Fruit fly (Drosophila melanogaster) whole organism, embryonic: Measurements from ENCODE around the gene brn.

Experiments used
- ATbp ChIP-seq: fragments of 200-800 bp; sonication (Bioruptor generic); optimal IDR thresholded peaks from 2 replicates; lab custom pipeline; 2017; ENCODE audit warnings: missing biosample characterization, mild to moderate bottlenecking, missing genetic modification characterization, missing genetic modification reagents
- Atf6 ChIP-seq: fragments of 200-800 bp; sonication (Bioruptor generic); IDR thresholded peaks from 2 replicates; pipeline ENCODE4 v1.3.6; 2022; ENCODE audit warnings: missing biosample characterization, missing genetic modification characterization
- B-H2 ChIP-seq: fragments of 200-800 bp; sonication (Bioruptor generic); optimal IDR thresholded peaks from 2 replicates; lab custom pipeline; 2018; ENCODE audit warnings: missing biosample characterization, mild to moderate bottlenecking, missing genetic modification characterization
- CG11560 ChIP-seq: fragments of 200-800 bp; sonication (Bioruptor generic); IDR thresholded peaks from 3 replicates; pipeline ENCODE4 v1.3.6; 2022; ENCODE audit warnings: missing biosample characterization, missing genetic modification characterization
- CG12299 ChIP-seq: fragments of 200-800 bp; sonication (Bioruptor generic); optimal IDR thresholded peaks from 2 replicates; lab custom pipeline; 2018; ENCODE audit warnings: missing biosample characterization, mild to moderate bottlenecking, missing genetic modification characterization
- CG12391 ChIP-seq: fragments of 200-800 bp; sonication (Bioruptor generic); optimal IDR thresholded peaks from 3 replicates; lab custom pipeline; 2018; ENCODE audit warnings: missing biosample characterization, mild to moderate bottlenecking, missing genetic modification characterization, moderate library complexity
- CG14441 ChIP-seq: fragments of 200-800 bp; sonication (Bioruptor generic); IDR thresholded peaks from 2 replicates; pipeline ENCODE4 v1.3.6; 2022; ENCODE audit warnings: missing biosample characterization, missing genetic modification characterization
- CG15269 ChIP-seq: fragments of 200-800 bp; sonication (Bioruptor generic); optimal IDR thresholded peaks from 2 replicates; lab custom pipeline; 2018; ENCODE audit warnings: missing biosample characterization, mild to moderate bottlenecking, missing genetic modification characterization, moderate library complexity
- CG17802 ChIP-seq: fragments of 200-800 bp; sonication (Bioruptor generic); optimal IDR thresholded peaks from 2 replicates; lab custom pipeline; 2018; ENCODE audit warnings: missing biosample characterization, mild to moderate bottlenecking, missing genetic modification characterization, moderate library complexity
- CG1832 ChIP-seq: fragments of 200-800 bp; sonication (Bioruptor generic); optimal IDR thresholded peaks from 2 replicates; lab custom pipeline; 2017; ENCODE audit warnings: missing biosample characterization, mild to moderate bottlenecking, missing genetic modification characterization, inconsistent platforms
- CG18619 ChIP-seq: fragments of 200-800 bp; sonication (Bioruptor generic); optimal IDR thresholded peaks from 3 replicates; lab custom pipeline; 2017; ENCODE audit warnings: missing biosample characterization, mild to moderate bottlenecking, missing genetic modification characterization
- CG2199 ChIP-seq: fragments of 200-800 bp; sonication (Bioruptor generic); IDR thresholded peaks from 3 replicates; pipeline ENCODE4 v1.3.6; 2022; ENCODE audit warnings: missing biosample characterization, missing genetic modification characterization
- CG30403 ChIP-seq: fragments of 200-800 bp; sonication (Bioruptor generic); optimal IDR thresholded peaks from 3 replicates; lab custom pipeline; 2016; ENCODE audit warnings: missing biosample characterization, missing genetic modification characterization
- CG3163 ChIP-seq: fragments of 200-800 bp; sonication (Bioruptor generic); optimal IDR thresholded peaks from 3 replicates; lab custom pipeline; 2016; ENCODE audit warnings: missing biosample characterization, missing genetic modification characterization
- CG42726 ChIP-seq: fragments of 200-800 bp; sonication (Bioruptor generic); IDR thresholded peaks from 2 replicates; pipeline ENCODE4 v1.3.6; 2022; ENCODE audit warnings: missing biosample characterization, missing genetic modification characterization; ENCODE audit not compliant: partially characterized antibody
- CG4707 ChIP-seq: fragments of 200-800 bp; sonication (Bioruptor generic); optimal IDR thresholded peaks from 2 replicates; lab custom pipeline; 2018; ENCODE audit warnings: missing biosample characterization, mild to moderate bottlenecking, missing genetic modification characterization, moderate library complexity
- CG8089 ChIP-seq: fragments of 200-800 bp; sonication (Bioruptor generic); optimal IDR thresholded peaks from 3 replicates; lab custom pipeline; 2016; ENCODE audit warnings: missing biosample characterization, missing genetic modification characterization
- CG8290 ChIP-seq, 3 experiments: fragments of 200-800 bp; sonication (Bioruptor generic); optimal IDR thresholded peaks; 2 replicates each; lab custom pipeline; 2016 to 2019; ENCODE audit warnings: missing biosample characterization in 3 of 3, missing genetic modification characterization in 3 of 3, mild to moderate bottlenecking in 2 of 3, moderate library complexity in 1 of 3
- CG9797 ChIP-seq: fragments of 200-800 bp; sonication (Bioruptor generic); optimal IDR thresholded peaks from 3 replicates; lab custom pipeline; 2018; ENCODE audit warnings: missing biosample characterization, mild to moderate bottlenecking, missing genetic modification characterization
- Dbx ChIP-seq: fragments of 200-800 bp; sonication (Bioruptor generic); IDR thresholded peaks from 3 replicates; pipeline ENCODE4 v1.3.6; 2022; ENCODE audit warnings: missing biosample characterization, missing genetic modification characterization
- Eip74EF ChIP-seq, 2 experiments: fragments of 200-800 bp in 1 of 2; fragments of >200 bp in 1 of 2; sonication (Bioruptor generic) in 1 of 2; optimal IDR thresholded peaks; 2 replicates each; lab custom pipeline; 2017 to 2019; ENCODE audit warnings: missing biosample characterization in 2 of 2, missing genetic modification characterization in 2 of 2, mild to moderate bottlenecking in 1 of 2, moderate library complexity in 1 of 2
- HmgD ChIP-seq: fragments of 200-800 bp; sonication (Bioruptor generic); optimal IDR thresholded peaks from 3 replicates; lab custom pipeline; 2016; ENCODE audit warnings: missing biosample characterization, missing genetic modification characterization
- HmgZ ChIP-seq: fragments of 200-800 bp; sonication (Bioruptor generic); optimal IDR thresholded peaks from 2 replicates; lab custom pipeline; 2018; ENCODE audit warnings: missing biosample characterization, mild to moderate bottlenecking, missing genetic modification characterization
- Lim3 ChIP-seq: fragments of 200-800 bp; sonication (Bioruptor generic); IDR thresholded peaks from 2 replicates; pipeline ENCODE4 v1.3.6; 2022; ENCODE audit warnings: missing biosample characterization, missing genetic modification characterization
- Mes4 ChIP-seq: fragments of 200-800 bp; sonication (Bioruptor generic); optimal IDR thresholded peaks from 2 replicates; lab custom pipeline; 2016; ENCODE audit warnings: missing biosample characterization, missing genetic modification characterization
- Nf-YB ChIP-seq: fragments of 200-800 bp; sonication (Bioruptor generic); optimal IDR thresholded peaks from 3 replicates; lab custom pipeline; 2019; ENCODE audit warnings: missing biosample characterization, mild to moderate bottlenecking, missing genetic modification characterization, moderate library complexity
- Optix ChIP-seq: fragments of 200-800 bp; sonication (Bioruptor generic); IDR thresholded peaks from 3 replicates; pipeline ENCODE4 v1.3.6; 2022; ENCODE audit warnings: missing biosample characterization, missing genetic modification characterization
- Sin3A ChIP-seq: fragments of >200 bp; optimal IDR thresholded peaks from 2 replicates; lab custom pipeline; 2018
- Stat92E ChIP-seq, 3 experiments: fragments of >200 bp in 2 of 3; fragments of 200-800 bp in 1 of 3; sonication (Bioruptor generic) in 1 of 3; optimal IDR thresholded peaks; 2 replicates each; lab custom pipeline; 2017 to 2019; ENCODE audit warnings: missing biosample characterization in 3 of 3, missing genetic modification characterization in 3 of 3, mild to moderate bottlenecking in 1 of 3, moderate library complexity in 1 of 3
- ato ChIP-seq: fragments of 200-800 bp; sonication (Bioruptor generic); IDR thresholded peaks from 2 replicates; pipeline ENCODE4 v1.3.6; 2022; ENCODE audit warnings: missing biosample characterization, missing genetic modification characterization; ENCODE audit not compliant: partially characterized antibody
- bab2 ChIP-seq: fragments of 200-800 bp; sonication (Bioruptor generic); optimal IDR thresholded peaks from 2 replicates; lab custom pipeline; 2016; ENCODE audit warnings: missing biosample characterization, missing genetic modification characterization
- chn ChIP-seq: fragments of 200-800 bp; sonication (Bioruptor generic); optimal IDR thresholded peaks from 2 replicates; lab custom pipeline; 2016; ENCODE audit warnings: missing biosample characterization, missing genetic modification characterization
- crc ChIP-seq: fragments of 200-800 bp; sonication (Bioruptor generic); optimal IDR thresholded peaks from 2 replicates; lab custom pipeline; 2016; ENCODE audit warnings: missing biosample characterization, missing genetic modification characterization
- danr ChIP-seq: fragments of 200-800 bp; sonication (Bioruptor generic); IDR thresholded peaks from 2 replicates; pipeline ENCODE4 v1.3.6; 2022; ENCODE audit warnings: missing biosample characterization, missing genetic modification characterization
- disco-r ChIP-seq: fragments of 200-800 bp; sonication (Bioruptor generic); optimal IDR thresholded peaks from 2 replicates; lab custom pipeline; 2016; ENCODE audit warnings: missing biosample characterization, missing genetic modification characterization
- fu2 ChIP-seq: fragments of 200-800 bp; sonication (Bioruptor generic); optimal IDR thresholded peaks from 2 replicates; lab custom pipeline; 2016; ENCODE audit warnings: missing biosample characterization, missing genetic modification characterization
- grn ChIP-seq: fragments of 200-800 bp; sonication (Bioruptor generic); optimal IDR thresholded peaks from 3 replicates; lab custom pipeline; 2017; ENCODE audit warnings: missing biosample characterization, missing genetic modification characterization
- ind ChIP-seq: fragments of 200-800 bp; sonication (Bioruptor generic); optimal IDR thresholded peaks from 3 replicates; lab custom pipeline; 2016; ENCODE audit warnings: missing biosample characterization, missing genetic modification characterization
- nmo ChIP-seq: fragments of 200-800 bp; sonication (Bioruptor generic); optimal IDR thresholded peaks from 2 replicates; lab custom pipeline; 2018; ENCODE audit warnings: missing biosample characterization, mild to moderate bottlenecking, missing genetic modification characterization, moderate library complexity
- onecut ChIP-seq: fragments of 200-800 bp; sonication (Bioruptor generic); IDR thresholded peaks from 2 replicates; pipeline ENCODE4 v1.3.6; 2022; ENCODE audit warnings: missing biosample characterization, missing genetic modification characterization
- pnt ChIP-seq: fragments of 200-800 bp; sonication (Bioruptor generic); optimal IDR thresholded peaks from 3 replicates; lab custom pipeline; 2016; ENCODE audit warnings: missing biosample characterization, missing genetic modification characterization
- prd ChIP-seq, 3 experiments: fragments of >200 bp in 2 of 3; fragments of 200-800 bp in 1 of 3; sonication (Bioruptor generic) in 1 of 3; optimal IDR thresholded peaks in 2 of 3; IDR thresholded peaks in 1 of 3; 2 replicates in 2 of 3; 3 replicates in 1 of 3; pipeline versions ENCODE4 v1.3.6 to Lab custom; 2017 to 2022; ENCODE audit warnings: missing biosample characterization in 1 of 3, missing genetic modification characterization in 1 of 3
- schlank ChIP-seq: fragments of 200-800 bp; sonication (Bioruptor generic); optimal IDR thresholded peaks from 2 replicates; lab custom pipeline; 2018; ENCODE audit warnings: missing biosample characterization, mild to moderate bottlenecking, missing genetic modification characterization
- stwl ChIP-seq: fragments of 200-800 bp; sonication (Bioruptor generic); optimal IDR thresholded peaks from 3 replicates; lab custom pipeline; 2018; ENCODE audit warnings: missing biosample characterization, mild to moderate bottlenecking, missing genetic modification characterization, moderate library complexity
- tll ChIP-seq, 2 experiments: fragments of 200-800 bp in 1 of 2; fragments of >200 bp in 1 of 2; sonication (Bioruptor generic) in 1 of 2; optimal IDR thresholded peaks; 2 replicates each; lab custom pipeline; 2017 to 2019; ENCODE audit warnings: missing biosample characterization in 2 of 2, missing genetic modification characterization in 2 of 2, mild to moderate bottlenecking in 1 of 2, moderate library complexity in 1 of 2
- twi ChIP-seq: fragments of 200-800 bp; optimal IDR thresholded peaks from 2 replicates; lab custom pipeline; 2019; ENCODE audit warnings: missing biosample characterization, mild to moderate bottlenecking, missing genetic modification characterization, moderate library complexity
- vnd ChIP-seq: fragments of 200-800 bp; sonication (Bioruptor generic); IDR thresholded peaks from 3 replicates; pipeline ENCODE4 v1.3.6; 2022; ENCODE audit warnings: missing biosample characterization, missing genetic modification characterization; ENCODE audit not compliant: partially characterized antibody
- vvl ChIP-seq: fragments of 200-800 bp; sonication (Bioruptor generic); IDR thresholded peaks from 2 replicates; pipeline ENCODE4 v1.3.6; 2022; ENCODE audit warnings: missing biosample characterization, missing genetic modification characterization
- zf30C ChIP-seq: fragments of 200-800 bp; sonication (Bioruptor generic); optimal IDR thresholded peaks from 3 replicates; lab custom pipeline; 2018; ENCODE audit warnings: missing biosample characterization, mild to moderate bottlenecking, missing genetic modification characterization

brn gene

DNA sequence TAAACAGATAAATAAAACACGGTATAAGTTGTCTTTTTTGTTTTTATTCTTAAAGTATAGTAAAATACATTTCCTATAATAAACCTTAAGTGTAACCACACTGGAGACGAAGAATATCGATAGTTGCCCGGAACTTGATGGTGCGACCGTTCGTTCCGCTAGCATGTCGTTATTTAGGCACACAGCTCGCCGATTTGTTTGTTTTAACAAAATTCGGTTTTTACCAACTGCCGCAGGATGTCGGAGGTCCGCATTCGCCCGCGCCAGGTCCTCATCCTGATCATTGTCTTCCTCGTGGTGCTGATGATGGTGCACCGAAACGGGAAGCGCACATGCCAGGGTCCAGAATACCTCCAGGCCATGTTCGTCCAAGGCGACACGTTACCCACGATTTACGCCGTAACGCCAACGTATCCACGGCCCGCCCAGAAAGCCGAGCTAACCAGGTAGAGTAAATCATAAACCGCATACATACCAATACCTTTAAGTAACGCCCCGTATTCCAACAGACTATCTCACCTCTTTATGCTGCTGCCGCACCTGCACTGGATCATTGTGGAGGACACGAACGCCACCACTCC, 27.0 kb downstream of the brn start, which contains the start of gene GlcAT-I (continued):
- TF ChIP-seq CG11560 (tag; lab: Robert Waterston, UW) (no peak), stwl (tag; lab: Kevin White, UChicago) (peak; percentile 76), prd (optimal IDR thresholded peaks at IDR 0.05; lab: Kevin White, UChicago) (no peak), prd (GFP tag; IDR thresholded peaks at IDR 0.05; lab: Robert Waterston, UW) (no peak), disco-r (GFP tag; lab: Kevin White, UChicago) (no peak), CG4707 (GFP tag; lab: Kevin White, UChicago) (no peak), CG12391 (no peak), Sin3A (lab: Kevin White, UChicago) (peak; percentile 13), Nf-YB (no peak), danr (GFP tag; lab: Robert Waterston, UW) (no peak), CG18619 (no peak), CG8089 (GFP tag; lab: Kevin White, UChicago) (no peak), CG8290 (GFP tag; optimal IDR thresholded peaks at IDR 0.05; lab: Kevin White, UChicago) (no peak), CG8290 (tag; optimal IDR thresholded peaks at IDR 0.05; lab: Kevin White, UChicago) (no peak), Atf6 (no peak), twi (no peak), pnt (no peak), CG42726 (GFP tag; lab: Robert Waterston, UW) (peak; percentile 17; the same call in 1 of the 2 replicates), B-H2 (GFP tag; lab: Kevin White, UChicago) (no peak), CG1832 (GFP tag; lab: Kevin White, UChicago) (no peak), CG12299 (tag; lab: Kevin White, UChicago) (no peak), Stat92E (GFP tag; optimal IDR thresholded peaks at IDR 0.05; lab: Kevin White, UChicago) (no peak), Mes4 (GFP tag; lab: Kevin White, UChicago) (no peak), HmgZ (tag; lab: Kevin White, UChicago) (peak; percentile 22), CG30403 (GFP tag; lab: Kevin White, UChicago) (no peak), Eip74EF (GFP tag; optimal IDR thresholded peaks at IDR 0.05; lab: Kevin White, UChicago) (no peak), nmo (GFP tag; lab: Kevin White, UChicago) (peak; percentile 4), Lim3 (GFP tag; lab: Robert Waterston, UW) (no peak), CG2199 (no peak), ind (GFP tag; lab: Kevin White, UChicago) (no peak), vvl (GFP tag; lab: Robert Waterston, UW) (peak; percentile 24; the same call in 1 of the 2 replicates), onecut (GFP tag; lab: Robert Waterston, UW) (no peak), CG14441 (no peak), crc (no peak), schlank (tag; lab: Kevin White, UChicago) (no peak), ato (GFP tag; lab: Robert Waterston, UW) (no peak), HmgD (GFP tag; lab: Kevin White, UChicago) (no peak), Optix (no peak), CG15269 (tag; lab: Kevin White, UChicago) (no peak), grn (GFP tag; lab: Kevin White, UChicago) (no peak), CG17802 (no peak), CG3163 (no peak), CG9797 (GFP tag; lab: Kevin White, UChicago) (peak; percentile 64), ATbp (GFP tag; lab: Kevin White, UChicago) (no peak), tll (GFP tag; optimal IDR thresholded peaks at IDR 0.05; lab: Kevin White, UChicago) (no peak), chn (no peak), vnd (GFP tag; lab: Robert Waterston, UW) (0 out of 3 replicates have a peak, but pooled peaks have one; percentile 26), bab2 (no peak), Dbx (GFP tag; lab: Robert Waterston, UW) (no peak), fu2 (GFP tag; lab: Kevin White, UChicago) (no peak), zf30C (GFP tag; lab: Kevin White, UChicago) (no peak)
